Worm (Caenorhabditis elegans) whole organism, L3 larva: Measurements from ENCODE around the gene fbxa-218.

Experiments used
- aly-2 ChIP-seq: fragments of 150-350 bp; optimal IDR thresholded peaks from 2 replicates; lab custom pipeline; 2014; ENCODE audit warnings: missing biosample characterization, missing genetic modification characterization
- elt-3 ChIP-seq, 3 experiments: fragments of 150-350 bp in 1 of 3; sonication (generic microtip) in 2 of 3; optimal IDR thresholded peaks; 2 replicates in 2 of 3; 4 replicates in 1 of 3; lab custom pipeline; 2014 to 2017; ENCODE audit warnings: missing biosample characterization in 3 of 3, missing genetic modification characterization in 3 of 3
- fos-1 ChIP-seq: fragments of 150-350 bp; optimal IDR thresholded peaks from 2 replicates; lab custom pipeline; 2014; ENCODE audit warnings: missing biosample characterization, missing genetic modification characterization
- lin-39 ChIP-seq: fragments of 150-350 bp; optimal IDR thresholded peaks from 2 replicates; lab custom pipeline; 2018; ENCODE audit warnings: missing biosample characterization, missing genetic modification reagents, missing genetic modification characterization
- nhr-11 ChIP-seq: fragments of 150-350 bp; optimal IDR thresholded peaks from 2 replicates; lab custom pipeline; 2014; ENCODE audit warnings: missing biosample characterization, missing genetic modification characterization
- nhr-76 ChIP-seq: fragments of 150-350 bp; sonication (generic microtip); optimal IDR thresholded peaks from 5 replicates; lab custom pipeline; 2014; ENCODE audit warnings: missing biosample characterization, missing genetic modification characterization
- pqm-1 ChIP-seq: fragments of 150-350 bp; optimal IDR thresholded peaks from 2 replicates; lab custom pipeline; 2017; ENCODE audit warnings: missing biosample characterization, missing genetic modification characterization, inconsistent platforms
- snpc-4 ChIP-seq: fragments of 150-350 bp; optimal IDR thresholded peaks from 2 replicates; lab custom pipeline; 2014; ENCODE audit warnings: missing biosample characterization, missing genetic modification characterization
- unc-39 ChIP-seq: sonication (generic microtip); optimal IDR thresholded peaks from 4 replicates; lab custom pipeline; 2017; ENCODE audit warnings: missing biosample characterization, missing genetic modification characterization
- unc-62 ChIP-seq: fragments of 150-350 bp; sonication (generic microtip); optimal IDR thresholded peaks from 4 replicates; lab custom pipeline; 2014; ENCODE audit warnings: missing biosample characterization, missing genetic modification reagents, missing genetic modification characterization
- zag-1 ChIP-seq: fragments of 150-350 bp; optimal IDR thresholded peaks from 2 replicates; lab custom pipeline; 2014; ENCODE audit warnings: missing biosample characterization, missing genetic modification characterization

ce11 chrIII:12427527-12428263 is 8.6 kb upstream of the fbxa-218 start:
- TF ChIP-seq nhr-76 (tag; lab: Kevin White, UChicago) (no peak), fos-1 (no peak), unc-62 (GFP tag; lab: Kevin White, UChicago) (no peak), unc-39 (tag; lab: Kevin White, UChicago) (no peak), snpc-4 (tag; lab: Kevin White, UChicago) (no peak), elt-3 (tag; optimal IDR thresholded peaks at IDR 0.05; lab: Kevin White, UChicago) (no peak), zag-1 (tag; lab: Kevin White, UChicago) (no peak), lin-39 (tag; lab: Kevin White, UChicago) (no peak), pqm-1 (tag; lab: Kevin White, UChicago) (no peak), aly-2 (tag; lab: Kevin White, UChicago) (no peak), nhr-11 (no peak)
